Worm (Caenorhabditis elegans) whole organism, young adult: ENCODE results near the gene ndub-3.

Experiments used
- ama-1 ChIP-seq, 3 experiments: fragments of 150-350 bp in 1 of 3; sonication (generic microtip) in 2 of 3; optimal IDR thresholded peaks; 2 replicates each; lab custom pipeline; 2014 to 2018; ENCODE audit warnings: missing biosample characterization in 2 of 3, missing genetic modification characterization in 2 of 3, missing genetic modification reagents in 2 of 3
- ekl-4 ChIP-seq: fragments of 200-800 bp; sonication (Bioruptor generic); IDR thresholded peaks from 2 replicates; pipeline ENCODE4 v1.3.6; 2022; ENCODE audit warnings: missing genetic modification reagents, missing genetic modification characterization, missing compliant biosample characterization
- lin-26 ChIP-seq: fragments of 200-800 bp; sonication (Bioruptor generic); IDR thresholded peaks from 2 replicates; pipeline ENCODE4 v1.3.6; 2022; ENCODE audit warnings: missing genetic modification reagents, missing genetic modification characterization, missing compliant biosample characterization
- nfya-1 ChIP-seq: sonication (generic microtip); optimal IDR thresholded peaks from 2 replicates; lab custom pipeline; 2017; ENCODE audit warnings: antibody characterized with exemption, missing compliant biosample characterization, missing genetic modification characterization, borderline replicate concordance; ENCODE audit not compliant: insufficient read depth
- snpc-1.3 ChIP-seq: sonication (generic microtip); optimal IDR thresholded peaks from 2 replicates; lab custom pipeline; 2017; ENCODE audit warnings: missing genetic modification characterization, mild to moderate bottlenecking, missing compliant biosample characterization, antibody characterized with exemption, moderate library complexity, missing genotype, missing genetic modification reagents; ENCODE audit not compliant: insufficient read depth
- snpc-3.4 ChIP-seq: sonication (generic microtip); optimal IDR thresholded peaks from 2 replicates; lab custom pipeline; 2017; ENCODE audit warnings: missing genetic modification characterization, mild to moderate bottlenecking, missing compliant biosample characterization, antibody characterized with exemption, moderate library complexity, missing genotype, missing genetic modification reagents

DNA sequence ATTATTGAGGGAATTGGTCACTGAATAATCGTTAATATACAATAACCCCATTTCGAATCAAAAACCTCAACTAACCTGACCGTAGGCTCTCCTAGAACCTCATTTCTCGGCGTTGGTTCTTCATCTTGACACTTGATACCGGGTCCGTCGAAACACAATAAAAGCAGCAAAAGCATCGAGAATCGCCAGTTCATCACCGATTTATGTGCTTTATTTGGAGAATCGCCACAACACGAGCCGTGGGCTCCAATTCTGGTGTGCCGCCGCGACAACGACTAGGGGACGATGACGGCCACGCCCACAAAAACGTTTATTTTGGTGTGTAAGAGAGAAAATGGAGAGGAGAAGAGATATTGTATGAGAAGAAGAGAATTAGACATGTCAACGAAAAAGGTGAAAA is 17.3 kb downstream of the ndub-3 start, which contains the start of gene cutl-15:
- TF ChIP-seq ekl-4 (no peak), snpc-1.3 (no peak), lin-26 (GFP tag; lab: Robert Waterston, UW) (no peak), snpc-3.4 (no peak), ama-1 (optimal IDR thresholded peaks at IDR 0.05; lab: Kevin White, UChicago) (no peak), ama-1 (GFP tag; optimal IDR thresholded peaks at IDR 0.05; lab: Kevin White, UChicago) (no peak), nfya-1 (tag; lab: Kevin White, UChicago) (no peak)
